Worm (Caenorhabditis elegans) whole organism, L4/young adult: ENCODE measurements around the gene F40F8.4.

Source experiments
- dao-5 ChIP-seq: sonication (generic microtip); optimal IDR thresholded peaks from 2 replicates; lab custom pipeline; 2016; ENCODE audit warnings: missing genotype, missing genetic modification characterization, moderate library complexity, missing compliant biosample characterization
- him-1 ChIP-seq: sonication (generic microtip); optimal IDR thresholded peaks from 2 replicates; lab custom pipeline; 2016; ENCODE audit warnings: missing genotype, missing genetic modification reagents, missing genetic modification characterization, missing compliant biosample characterization

- TF ChIP-seq dao-5 (tag; lab: Kevin White, UChicago) (no peak), him-1 (tag; lab: Kevin White, UChicago) (no peak)
These were observed 22.4 kb upstream of the F40F8.4 start, which contains the start of gene ptr-13 for ce11 chrII:11162390-11162789.
